Fruit fly (Drosophila melanogaster): ENCODE data around the gene Dip-B.
A peak's percentile ranks its signal among the peaks of the same experiment; 100 is the strongest.

The Dip-B gene

DNA sequence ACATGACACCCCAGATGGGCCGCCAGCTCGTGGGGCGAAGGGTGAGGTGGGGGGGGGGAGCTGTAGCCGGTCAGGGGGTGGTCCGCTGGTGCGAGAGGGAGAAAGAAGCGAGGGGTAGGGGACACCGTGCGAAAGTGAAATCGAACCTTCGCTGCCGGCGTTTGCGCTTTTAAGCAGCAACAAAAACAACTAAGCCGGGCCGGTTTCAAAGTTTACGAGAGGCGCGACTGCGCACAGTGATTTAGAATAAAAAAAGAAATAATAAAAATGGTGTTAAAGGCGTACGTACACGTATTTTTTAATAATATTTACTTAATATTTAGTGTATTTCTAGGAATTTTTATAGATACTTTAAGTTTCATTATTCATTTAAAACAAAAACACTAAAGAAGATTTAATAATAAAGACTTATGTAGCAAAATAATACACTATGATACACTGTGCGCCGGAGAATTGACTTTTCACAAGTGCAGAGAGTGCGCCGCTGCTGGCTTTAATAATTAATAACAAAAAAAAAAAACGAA is 49.6 kb downstream of the Dip-B start (continued):
- TF ChIP-seq onecut (GFP tag; IDR thresholded peaks at IDR 0.05), result peak; percentile 19; the same call in 1 of the 2 replicates
- TF ChIP-seq Rfx (GFP tag; IDR thresholded peaks at IDR 0.05), result no peak
- no peak for TF ChIP-seq wek (GFP tag; optimal IDR thresholded peaks at IDR 0.05)
- TF ChIP-seq gcm2 (GFP tag; optimal IDR thresholded peaks at IDR 0.05), result no peak
- TF ChIP-seq E2f1 (GFP tag; IDR thresholded peaks at IDR 0.05), result peak; percentile 75
- TF ChIP-seq sens-2 (GFP tag; IDR thresholded peaks at IDR 0.05), result peak; percentile 70
- TF ChIP-seq unpg (GFP tag; optimal IDR thresholded peaks at IDR 0.05), result peak; percentile 59
- peak; percentile 59; the same call in 1 of the 2 replicates for TF ChIP-seq ttk (GFP tag; IDR thresholded peaks at IDR 0.05)
- TF ChIP-seq ATbp (GFP tag; optimal IDR thresholded peaks at IDR 0.05), result peak; percentile 21
- TF ChIP-seq grau (tag; optimal IDR thresholded peaks at IDR 0.05), result peak; percentile 62
- TF ChIP-seq Vsx1 (GFP tag; optimal IDR thresholded peaks at IDR 0.05), result no peak
- no peak for TF ChIP-seq CG9932 (GFP tag; IDR thresholded peaks at IDR 0.05)
- TF ChIP-seq az2 (GFP tag; optimal IDR thresholded peaks at IDR 0.05), result peak; percentile 38
- TF ChIP-seq CG12659 (GFP tag; optimal IDR thresholded peaks at IDR 0.05), result peak; percentile 58
- TF ChIP-seq CG5245 (GFP tag; optimal IDR thresholded peaks at IDR 0.05), result no peak
- TF ChIP-seq CG11093 (GFP tag; IDR thresholded peaks at IDR 0.05), result no peak
- TF ChIP-seq Optix (GFP tag; IDR thresholded peaks at IDR 0.05), result peak; percentile 63; the same call in 1 of the 3 replicates
- no peak for TF ChIP-seq CG10543 (GFP tag; optimal IDR thresholded peaks at IDR 0.05)
- TF ChIP-seq gce (GFP tag; IDR thresholded peaks at IDR 0.05), result peak; percentile 58; the same call in 1 of the 3 replicates
- TF ChIP-seq CG17568 (GFP tag; optimal IDR thresholded peaks at IDR 0.05), result peak; percentile 3
- no peak for TF ChIP-seq zf30C (GFP tag; optimal IDR thresholded peaks at IDR 0.05)
- TF ChIP-seq Hr39 (optimal IDR thresholded peaks at IDR 0.05), result peak; percentile 32
- peak; percentile 63 for TF ChIP-seq Ssrp (tag; optimal IDR thresholded peaks at IDR 0.05)
- no peak for TF ChIP-seq CG17186 (GFP tag; optimal IDR thresholded peaks at IDR 0.05)
- TF ChIP-seq CG33557 (GFP tag; optimal IDR thresholded peaks at IDR 0.05), result no peak
- TF ChIP-seq croc (GFP tag; conservative IDR thresholded peaks at IDR 0.05), result peak; percentile 68; the same call in 2 of the 3 replicates
- TF ChIP-seq lab (GFP tag; optimal IDR thresholded peaks at IDR 0.05), result peak; percentile 7
- peak; percentile 60 for TF ChIP-seq CoRest (tag; optimal IDR thresholded peaks at IDR 0.05)
- TF ChIP-seq fu2 (GFP tag; optimal IDR thresholded peaks at IDR 0.05), result no peak
- TF ChIP-seq Dfd (GFP tag; optimal IDR thresholded peaks at IDR 0.05), result no peak
- peak; percentile 37 for TF ChIP-seq CG8924 (tag; optimal IDR thresholded peaks at IDR 0.05)
- peak; percentile 82 for TF ChIP-seq so (GFP tag; IDR thresholded peaks at IDR 0.05)
- TF ChIP-seq CG2875 (GFP tag; optimal IDR thresholded peaks at IDR 0.05), result no peak
- TF ChIP-seq CG18599 (GFP tag; optimal IDR thresholded peaks at IDR 0.05), result no peak

DNA sequence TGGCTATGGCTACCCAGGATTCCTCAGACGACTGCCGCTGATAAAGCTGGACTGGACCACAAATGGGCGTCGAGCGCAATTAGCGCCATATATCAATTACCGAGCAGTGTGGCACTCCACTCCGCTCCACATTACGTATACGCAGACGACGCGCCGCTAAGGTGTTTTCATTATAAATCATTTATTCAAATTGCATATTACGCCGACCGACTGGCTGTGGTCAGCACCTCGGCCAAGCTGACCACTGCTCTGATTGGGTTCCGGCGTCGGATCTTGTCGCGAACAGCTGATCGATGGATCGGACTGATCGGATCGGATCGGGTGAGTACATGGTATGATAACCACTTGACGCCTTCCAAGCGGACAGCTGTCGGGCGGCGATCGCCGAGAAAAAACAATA is 50.9 kb downstream of the Dip-B start:
- TF ChIP-seq CG13296 (GFP tag; optimal IDR thresholded peaks at IDR 0.05) (no peak), Ets65A (GFP tag) (peak; percentile 20), cwo (GFP tag; optimal IDR thresholded peaks at IDR 0.05) (no peak), inv (GFP tag; IDR thresholded peaks at IDR 0.05; ENCODE audit: partially characterized antibody) (no peak), ind (GFP tag; optimal IDR thresholded peaks at IDR 0.05) (no peak), CG16813 (GFP tag; IDR thresholded peaks at IDR 0.05; ENCODE audit: partially characterized antibody) (no peak), dysf (GFP tag; IDR thresholded peaks at IDR 0.05) (0 out of 3 replicates have a peak, but pooled peaks have one; percentile 15), Aef1 (GFP tag; IDR thresholded peaks at IDR 0.05) (no peak), MESR4 (GFP tag; optimal IDR thresholded peaks at IDR 0.05) (no peak), otp (GFP tag; IDR thresholded peaks at IDR 0.05) (0 out of 3 replicates have a peak, but pooled peaks have one; percentile 9), hb (GFP tag; IDR thresholded peaks at IDR 0.05; ENCODE audit: partially characterized antibody) (0 out of 3 replicates have a peak, but pooled peaks have one; percentile 33)

Data from whole organism, embryonic.